Fruit fly (Drosophila melanogaster): ENCODE data around the gene CG8607.

The CG8607 gene

DNA sequence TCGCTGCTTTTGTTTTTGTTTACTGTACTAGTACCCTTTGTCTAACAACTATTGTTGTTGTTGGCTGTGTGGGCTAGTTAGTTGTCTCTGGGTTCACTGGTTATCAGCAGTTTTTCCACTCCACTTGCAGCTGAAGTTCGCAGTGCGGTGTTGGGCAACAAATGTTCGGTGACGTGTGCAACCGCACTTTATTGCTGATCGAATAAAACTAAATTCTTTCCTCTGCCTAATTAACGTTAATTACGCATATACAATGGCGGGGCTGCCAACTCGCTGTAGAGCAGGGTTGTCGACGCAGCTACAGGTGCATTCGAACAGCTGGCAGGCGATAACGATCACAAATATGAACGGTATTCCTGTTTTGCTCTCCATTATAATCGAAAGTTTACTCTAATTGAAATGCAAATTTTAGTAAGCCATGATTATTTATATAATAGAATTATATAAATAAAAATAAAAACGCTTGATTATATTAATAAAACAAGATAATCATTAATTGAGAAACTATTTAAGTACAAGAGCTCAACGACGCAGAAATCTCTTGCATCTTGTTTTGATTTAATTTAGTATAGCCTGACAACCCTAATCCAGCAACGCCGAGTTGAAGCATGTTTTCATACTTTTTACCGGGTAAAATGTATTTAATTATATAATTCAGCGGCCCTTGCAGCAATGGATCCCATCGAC is 8.8 kb downstream of the CG8607 start, which contains the start of the genes mrva, CG42307 and mus312 (continued):
- TF ChIP-seq CG4854 (GFP tag; optimal IDR thresholded peaks at IDR 0.05) (no peak), NC2α (GFP tag; optimal IDR thresholded peaks at IDR 0.05) (no peak), sna (GFP tag; IDR thresholded peaks at IDR 0.05; ENCODE audit: partially characterized antibody) (0 out of 2 replicates have a peak, but pooled peaks have one; percentile 48), Nf-YC (tag; optimal IDR thresholded peaks at IDR 0.05) (peak; percentile 91), CG31388 (GFP tag; optimal IDR thresholded peaks at IDR 0.05) (peak; percentile 69), Ets65A (GFP tag) (peak; percentile 62), CG15601 (tag; optimal IDR thresholded peaks at IDR 0.05) (peak; percentile 93), CG1233 (GFP tag; optimal IDR thresholded peaks at IDR 0.05) (peak; percentile 57), abd-A (tag; optimal IDR thresholded peaks at IDR 0.05) (no peak), insv (GFP tag; optimal IDR thresholded peaks at IDR 0.05) (peak in 1 of 2 experiments; percentile 75), CG12391 (tag; optimal IDR thresholded peaks at IDR 0.05) (peak; percentile 97), CG1832 (GFP tag; optimal IDR thresholded peaks at IDR 0.05) (no peak), z (GFP tag; IDR thresholded peaks at IDR 0.05) (no peak), Rfx (GFP tag; IDR thresholded peaks at IDR 0.05) (peak; percentile 88), ems (GFP tag; optimal IDR thresholded peaks at IDR 0.05) (peak; percentile 33), sc (optimal IDR thresholded peaks at IDR 0.05) (no peak), sc (GFP tag; optimal IDR thresholded peaks at IDR 0.05) (no peak), BEAF-32 (GFP tag; optimal IDR thresholded peaks at IDR 0.05) (peak; percentile 33), E2f2 (GFP tag; IDR thresholded peaks at IDR 0.05) (peak; percentile 68), zen2 (GFP tag; IDR thresholded peaks at IDR 0.05; ENCODE audit: partially characterized antibody) (no peak), NC2β (GFP tag; optimal IDR thresholded peaks at IDR 0.05) (no peak), fu2 (GFP tag; optimal IDR thresholded peaks at IDR 0.05) (peak; percentile 39), Adf1 (GFP tag; IDR thresholded peaks at IDR 0.05) (peak; percentile 49), CHES-1-like (GFP tag; optimal IDR thresholded peaks at IDR 0.05) (peak; percentile 29), croc (GFP tag; conservative IDR thresholded peaks at IDR 0.05) (peak; percentile 63), emc (GFP tag; optimal IDR thresholded peaks at IDR 0.05) (no peak), Hr39 (optimal IDR thresholded peaks at IDR 0.05) (no peak), salm (tag; optimal IDR thresholded peaks at IDR 0.05) (peak; percentile 87), HLH54F (GFP tag; optimal IDR thresholded peaks at IDR 0.05) (peak; percentile 49), CG1529 (GFP tag; optimal IDR thresholded peaks at IDR 0.05) (no peak), CG2712 (tag; optimal IDR thresholded peaks at IDR 0.05) (peak; percentile 95), pum (GFP tag; optimal IDR thresholded peaks at IDR 0.05) (peak; percentile 45), CG10959 (GFP tag; IDR thresholded peaks at IDR 0.05) (peak; percentile 54), Fer2 (tag; optimal IDR thresholded peaks at IDR 0.05) (peak; percentile 76), Sox102F (GFP tag; optimal IDR thresholded peaks at IDR 0.05) (no peak), rib (GFP tag; IDR thresholded peaks at IDR 0.05) (peak; percentile 46), gt (GFP tag; IDR thresholded peaks at IDR 0.05) (peak; percentile 65), br (optimal IDR thresholded peaks at IDR 0.05) (no peak), repo (GFP tag; optimal IDR thresholded peaks at IDR 0.05) (peak; percentile 52), CG4328 (GFP tag; optimal IDR thresholded peaks at IDR 0.05) (peak; percentile 92), CG10209 (GFP tag; optimal IDR thresholded peaks at IDR 0.05) (peak; percentile 89), CG13287 (GFP tag; IDR thresholded peaks at IDR 0.05; ENCODE audit: partially characterized antibody) (peak; percentile 52), pros (GFP tag; optimal IDR thresholded peaks at IDR 0.05) (peak; percentile 33), corto (GFP tag; optimal IDR thresholded peaks at IDR 0.05) (no peak), Pdp1 (GFP tag; optimal IDR thresholded peaks at IDR 0.05) (peak; percentile 52 to 76), Tbp (GFP tag; optimal IDR thresholded peaks at IDR 0.05) (no peak), Hr78 (GFP tag; optimal IDR thresholded peaks at IDR 0.05) (peak in 1 of 2 experiments; percentile 55), slbo (GFP tag; IDR thresholded peaks at IDR 0.05) (peak; percentile 91), CG8089 (GFP tag; optimal IDR thresholded peaks at IDR 0.05) (peak; percentile 35), peb (GFP tag; IDR thresholded peaks at IDR 0.05) (peak; percentile 49; the same call in 1 of the 2 replicates)
